Fruit fly (Drosophila melanogaster): ENCODE results near the gene pim.

dm6 chr2L:10344029-10344606, 18.7 kb upstream of the pim start, which contains the start of gene Frmd5:
- TF ChIP-seq CG8159 (tag; optimal IDR thresholded peaks at IDR 0.05) (no peak), CG8301 (tag; optimal IDR thresholded peaks at IDR 0.05) (no peak), CG32121 (GFP tag; IDR thresholded peaks at IDR 0.05) (no peak)

Measured in whole organism, pupa.